Worm (Caenorhabditis elegans) whole organism, L4 larva: ENCODE results near the gene T11F9.7.
"Not testable (repeated sequence)": the region's sequence is repeated elsewhere in the genome, so short reads cannot be mapped to it uniquely, and the experiment has no call there.

ENCODE experiments used
- F26F4.8 ChIP-seq: fragments of 200-800 bp; sonication (Bioruptor generic); conservative IDR thresholded peaks from 2 replicates; pipeline ENCODE4 v1.3.6; 2022; ENCODE audit warnings: missing genetic modification characterization, missing compliant biosample characterization
- F44E2.7 ChIP-seq: fragments of 200-800 bp; sonication (Bioruptor generic); IDR thresholded peaks from 2 replicates; pipeline ENCODE4 v2.1.2; 2022; ENCODE audit warnings: missing genetic modification characterization, missing compliant biosample characterization
- R02D3.7 ChIP-seq: fragments of 150-350 bp; sonication (generic microtip); optimal IDR thresholded peaks from 3 replicates; lab custom pipeline; 2014; ENCODE audit warnings: missing biosample characterization, missing genetic modification characterization
- T20F7.1 ChIP-seq: fragments of 200-800 bp; sonication (Bioruptor generic); optimal IDR thresholded peaks from 2 replicates; lab custom pipeline; 2018; ENCODE audit warnings: mild to moderate bottlenecking, missing genetic modification characterization, missing compliant biosample characterization
- T26A8.4 ChIP-seq: fragments of 200-800 bp; sonication (Bioruptor generic); IDR thresholded peaks from 2 replicates; pipeline ENCODE4 v1.3.6; 2022; ENCODE audit warnings: missing genetic modification characterization, missing compliant biosample characterization
- Y105C5A.15 ChIP-seq: fragments of 200-800 bp; sonication (Bioruptor generic); IDR thresholded peaks from 2 replicates; pipeline ENCODE4 v1.3.6; 2022; ENCODE audit warnings: missing genetic modification characterization, missing compliant biosample characterization
- Y5F2A.4 ChIP-seq: fragments of 200-800 bp; sonication (Bioruptor generic); optimal IDR thresholded peaks from 2 replicates; lab custom pipeline; 2018; ENCODE audit warnings: mild to moderate bottlenecking, missing genetic modification characterization, missing compliant biosample characterization
- aha-1 ChIP-seq: fragments of 150-350 bp; peaks from one replicate; lab custom pipeline; 2014; ENCODE audit warnings: missing biosample characterization, missing genetic modification characterization
- attf-4 ChIP-seq: sonication (generic microtip); optimal IDR thresholded peaks from 3 replicates; lab custom pipeline; 2017; ENCODE audit warnings: missing biosample characterization, missing genetic modification characterization
- ceh-28 ChIP-seq: fragments of 150-350 bp; optimal IDR thresholded peaks from 2 replicates; lab custom pipeline; 2014; ENCODE audit warnings: missing biosample characterization, missing genetic modification reagents, missing genetic modification characterization
- ceh-44 ChIP-seq: fragments of 200-800 bp; sonication (Bioruptor generic); IDR thresholded peaks from 2 replicates; pipeline ENCODE4 v1.3.6; 2022; ENCODE audit warnings: missing genetic modification reagents, missing genetic modification characterization, missing compliant biosample characterization
- ceh-82 ChIP-seq: sonication (generic microtip); optimal IDR thresholded peaks from 2 replicates; lab custom pipeline; 2017; ENCODE audit warnings: missing biosample characterization, missing genetic modification characterization
- ces-1 ChIP-seq: fragments of 150-350 bp; sonication (generic microtip); optimal IDR thresholded peaks from 4 replicates; lab custom pipeline; 2014; ENCODE audit warnings: missing biosample characterization, missing genetic modification reagents, missing genetic modification characterization
- cey-2 ChIP-seq: sonication (generic microtip); optimal IDR thresholded peaks from 3 replicates; lab custom pipeline; 2017; ENCODE audit warnings: missing genetic modification characterization, mild to moderate bottlenecking, missing compliant biosample characterization, antibody characterized with exemption, borderline replicate concordance; ENCODE audit not compliant: insufficient read depth
- dmd-9 ChIP-seq: fragments of 200-800 bp; sonication (Bioruptor generic); IDR thresholded peaks from 2 replicates; pipeline ENCODE4 v1.3.6; 2022; ENCODE audit warnings: missing genetic modification reagents, missing genetic modification characterization, missing compliant biosample characterization
- dve-1 ChIP-seq: sonication (generic microtip); optimal IDR thresholded peaks from 2 replicates; lab custom pipeline; 2017; ENCODE audit warnings: antibody characterized with exemption, mild to moderate bottlenecking, missing genetic modification characterization, missing compliant biosample characterization; ENCODE audit not compliant: insufficient read depth
- egl-27 ChIP-seq: sonication (generic microtip); optimal IDR thresholded peaks from 3 replicates; lab custom pipeline; 2017; ENCODE audit warnings: missing biosample characterization, missing genetic modification reagents, missing genetic modification characterization
- egl-43 ChIP-seq: fragments of 200-800 bp; sonication (Bioruptor generic); IDR thresholded peaks from 2 replicates; pipeline ENCODE4 v1.3.6; 2022; ENCODE audit warnings: missing genetic modification reagents, missing genetic modification characterization, missing compliant biosample characterization
- hif-1 ChIP-seq, 2 experiments: sonication (generic microtip); optimal IDR thresholded peaks; 2 replicates each; lab custom pipeline; 2016 to 2017; ENCODE audit warnings: missing compliant biosample characterization in 2 of 2, missing genetic modification characterization in 2 of 2, missing genetic modification reagents in 2 of 2, missing genotype in 2 of 2, mild to moderate bottlenecking in 1 of 2
- jun-1 ChIP-seq: fragments of 150-350 bp; optimal IDR thresholded peaks from 2 replicates; lab custom pipeline; 2014; ENCODE audit warnings: missing biosample characterization, missing genetic modification reagents, missing genetic modification characterization
- lin-1 ChIP-seq: fragments of 200-800 bp; sonication (Bioruptor generic); IDR thresholded peaks from 2 replicates; pipeline ENCODE4 v1.3.6; 2022; ENCODE audit warnings: missing genetic modification reagents, missing genetic modification characterization, missing compliant biosample characterization
- lin-13 ChIP-seq: fragments of 150-350 bp; optimal IDR thresholded peaks from 2 replicates; lab custom pipeline; 2014; ENCODE audit warnings: missing biosample characterization, missing genetic modification reagents, missing genetic modification characterization
- lin-15B ChIP-seq: fragments of 150-350 bp; sonication (generic microtip); optimal IDR thresholded peaks from 3 replicates; lab custom pipeline; 2014; ENCODE audit warnings: missing biosample characterization, missing genetic modification characterization
- lin-38 ChIP-seq: fragments of 200-800 bp; sonication (Bioruptor generic); IDR thresholded peaks from 2 replicates; pipeline ENCODE4 v1.3.6; 2022; ENCODE audit warnings: missing genetic modification reagents, missing genetic modification characterization, missing compliant biosample characterization
- lin-39 ChIP-seq: fragments of 150-350 bp; optimal IDR thresholded peaks from 2 replicates; lab custom pipeline; 2014; ENCODE audit warnings: missing biosample characterization, missing genetic modification reagents, missing genetic modification characterization
- lsy-2 ChIP-seq, 2 experiments: fragments of 150-350 bp in 1 of 2; sonication (generic microtip) in 1 of 2; optimal IDR thresholded peaks; 2 replicates each; lab custom pipeline; 2014 to 2017; ENCODE audit warnings: missing biosample characterization in 2 of 2, missing genetic modification characterization in 2 of 2
- madf-5 ChIP-seq, 2 experiments: fragments of 200-800 bp; sonication (Bioruptor generic); IDR thresholded peaks; 2 replicates each; pipeline ENCODE4 v1.3.6; 2022; ENCODE audit warnings: missing compliant biosample characterization in 2 of 2, missing genetic modification characterization in 2 of 2
- mxl-3 ChIP-seq: fragments of 200-800 bp; sonication (Bioruptor generic); optimal IDR thresholded peaks from 2 replicates; lab custom pipeline; 2018; ENCODE audit warnings: mild to moderate bottlenecking, missing genetic modification characterization, missing compliant biosample characterization
- nhr-102 ChIP-seq: sonication (generic microtip); optimal IDR thresholded peaks from 2 replicates; lab custom pipeline; 2016; ENCODE audit warnings: mild to moderate bottlenecking, missing genetic modification characterization, moderate library complexity, missing compliant biosample characterization
- nhr-11 ChIP-seq: fragments of 150-350 bp; optimal IDR thresholded peaks from 2 replicates; lab custom pipeline; 2014; ENCODE audit warnings: missing biosample characterization, missing genetic modification characterization
- nhr-237 ChIP-seq: sonication (generic microtip); optimal IDR thresholded peaks from 2 replicates; lab custom pipeline; 2017; ENCODE audit warnings: missing biosample characterization, missing genetic modification characterization
- nhr-25 ChIP-seq: sonication (generic microtip); optimal IDR thresholded peaks from 2 replicates; lab custom pipeline; 2017; ENCODE audit warnings: missing genetic modification characterization, mild to moderate bottlenecking, missing compliant biosample characterization, antibody characterized with exemption, moderate library complexity, borderline replicate concordance; ENCODE audit not compliant: insufficient read depth
- nhr-48 ChIP-seq: sonication (generic microtip); optimal IDR thresholded peaks from 2 replicates; lab custom pipeline; 2016; ENCODE audit warnings: mild to moderate bottlenecking, missing genetic modification characterization, missing compliant biosample characterization
- set-16 ChIP-seq: fragments of 200-800 bp; sonication (Bioruptor generic); IDR thresholded peaks from 2 replicates; pipeline ENCODE4 v1.3.6; 2022; ENCODE audit warnings: missing genetic modification reagents, missing genetic modification characterization, missing compliant biosample characterization
- skn-1 ChIP-seq: fragments of 150-350 bp; optimal IDR thresholded peaks from 2 replicates; lab custom pipeline; 2014; ENCODE audit warnings: missing biosample characterization, missing genetic modification characterization
- snpc-4 ChIP-seq: fragments of 150-350 bp; optimal IDR thresholded peaks from 2 replicates; lab custom pipeline; 2014; ENCODE audit warnings: missing biosample characterization, missing genetic modification characterization
- unc-130 ChIP-seq: sonication (generic microtip); optimal IDR thresholded peaks from 2 replicates; lab custom pipeline; 2016; ENCODE audit warnings: missing genetic modification reagents, missing genetic modification characterization, missing compliant biosample characterization
- unc-62 ChIP-seq, 3 experiments: fragments of 150-350 bp in 1 of 3; sonication (generic microtip); optimal IDR thresholded peaks in 2 of 3; peaks in 1 of 3; 1 replicate in 1 of 3; 2 replicates in 2 of 3; lab custom pipeline; 2014 to 2017; ENCODE audit warnings: missing biosample characterization in 3 of 3, missing genetic modification characterization in 3 of 3, missing genetic modification reagents in 3 of 3, missing genotype in 1 of 3
- vab-7 ChIP-seq: fragments of 200-800 bp; sonication (Bioruptor generic); IDR thresholded peaks from 2 replicates; pipeline ENCODE4 v1.3.6; 2022; ENCODE audit warnings: missing genetic modification reagents, missing genetic modification characterization, missing compliant biosample characterization

Gene T11F9.7

ce11 chrV:11480734-11481133 lies 5.0 kb downstream of the T11F9.7 start, which contains the start of gene T11F9.14:
T11F9.14 (minus strand) TSS chrV:11480834.
- not testable (repeated sequence) for TF ChIP-seq lin-13 (GFP tag; lab: Kevin White, UChicago); nhr-11 (tag; lab: Kevin White, UChicago); skn-1 (tag; lab: Kevin White, UChicago)

- not testable (repeated sequence) for TF ChIP-seq unc-62 (GFP tag; optimal IDR thresholded peaks at IDR 0.05 in 1 of 2; lab: Kevin White, UChicago); unc-62 (tag; optimal IDR thresholded peaks at IDR 0.05; lab: Kevin White, UChicago); cey-2; mxl-3 (GFP tag; lab: Kevin White, UChicago)
- TF ChIP-seq, all 104 proteins: peak for 0; not testable (repeated sequence) for 104
These were observed 7.9 kb downstream of the T11F9.7 start, which contains the start of gene col-157 for ce11 chrV:11483580-11484092. col-157 (plus strand) TSS chrV:11484042.

ce11 chrV:11484404-11484803 lies 8.7 kb downstream of the T11F9.7 start:
- peak; percentile 87 for TF ChIP-seq set-16
- no peak for TF ChIP-seq hif-1 (tag; optimal IDR thresholded peaks at IDR 0.05; lab: Kevin White, UChicago)
- TF ChIP-seq, all 104 proteins: peak for 1

ce11 chrV:11485558-11485957 lies 9.8 kb downstream of the T11F9.7 start, which contains the start of gene srh-1:
srh-1 (plus strand) TSS chrV:11485858.
- TF ChIP-seq Y5F2A.4 (no peak), attf-4 (tag; lab: Kevin White, UChicago) (no peak), ceh-28 (tag; lab: Kevin White, UChicago) (no peak), ces-1 (GFP tag; lab: Kevin White, UChicago) (no peak), F44E2.7 (no peak), nhr-102 (tag; lab: Kevin White, UChicago) (no peak), lsy-2 (tag; optimal IDR thresholded peaks at IDR 0.05; lab: Kevin White, UChicago) (no peak)

- no peak for TF ChIP-seq aha-1
- TF ChIP-seq T26A8.4 (GFP tag; lab: Robert Waterston, UW), result no peak
- no peak for TF ChIP-seq dve-1 (tag; lab: Kevin White, UChicago)
- TF ChIP-seq lin-15B (tag; lab: Kevin White, UChicago), result no peak
- no peak for TF ChIP-seq Y105C5A.15
- no peak for TF ChIP-seq egl-43 (GFP tag; lab: Robert Waterston, UW)
- no peak for TF ChIP-seq nhr-25 (tag; lab: Kevin White, UChicago)
- no peak for TF ChIP-seq Y5F2A.4
- TF ChIP-seq T20F7.1 (GFP tag; lab: Kevin White, UChicago), result no peak
- TF ChIP-seq snpc-4, result no peak
- TF ChIP-seq lin-38, result no peak
- no peak for TF ChIP-seq nhr-48 (tag; lab: Kevin White, UChicago)
- no peak for TF ChIP-seq unc-62 (GFP tag; optimal IDR thresholded peaks at IDR 0.05 in 1 of 2; lab: Kevin White, UChicago)
- no peak for TF ChIP-seq unc-62 (tag; optimal IDR thresholded peaks at IDR 0.05; lab: Kevin White, UChicago)
- TF ChIP-seq vab-7 (GFP tag; lab: Robert Waterston, UW), result no peak
- no peak for TF ChIP-seq lsy-2 (tag; optimal IDR thresholded peaks at IDR 0.05; lab: Kevin White, UChicago)
- no peak for TF ChIP-seq nhr-237
- TF ChIP-seq, all 104 proteins: peak for 0
These were observed 10.9 kb downstream of the T11F9.7 start, which contains the start of gene T11F9.10 for ce11 chrV:11486680-11487079. T11F9.10 (plus strand) TSS chrV:11486980.

ce11 chrV:11488288-11488687 lies 12.6 kb downstream of the T11F9.7 start:
- TF ChIP-seq ceh-82 (tag; lab: Kevin White, UChicago), result no peak
- TF ChIP-seq lin-38, result no peak
- no peak for TF ChIP-seq F26F4.8 (GFP tag; lab: Robert Waterston, UW)
- no peak for TF ChIP-seq egl-27 (tag; lab: Kevin White, UChicago)
- no peak for TF ChIP-seq egl-43 (GFP tag; lab: Robert Waterston, UW)
- TF ChIP-seq unc-130, result no peak
- no peak for TF ChIP-seq dmd-9
- no peak for TF ChIP-seq R02D3.7 (tag; lab: Kevin White, UChicago)
- TF ChIP-seq nhr-25 (tag; lab: Kevin White, UChicago), result no peak
- no peak for TF ChIP-seq lin-39 (tag; lab: Kevin White, UChicago)
- TF ChIP-seq lin-1, result no peak
- no peak for TF ChIP-seq jun-1
- no peak for TF ChIP-seq ceh-44 (GFP tag; lab: Robert Waterston, UW)
- TF ChIP-seq ces-1 (GFP tag; lab: Kevin White, UChicago), result no peak
- TF ChIP-seq hif-1 (tag; optimal IDR thresholded peaks at IDR 0.05; lab: Kevin White, UChicago), result no peak
- no peak for TF ChIP-seq lin-13 (GFP tag; lab: Kevin White, UChicago)
- TF ChIP-seq madf-5 (GFP tag; IDR thresholded peaks at IDR 0.05; lab: Robert Waterston, UW), result no peak
